Worm (Caenorhabditis elegans) whole organism, mixed stage, embryonic: ENCODE measurements around the gene osm-3.

ENCODE experiments used
- M03D4.4 ChIP-seq: sonication (generic microtip); optimal IDR thresholded peaks from 2 replicates; lab custom pipeline; 2017; ENCODE audit warnings: mild to moderate bottlenecking, missing genetic modification characterization, missing compliant biosample characterization
- bed-3 ChIP-seq: fragments of 200-800 bp; sonication (Bioruptor generic); optimal IDR thresholded peaks from 3 replicates; lab custom pipeline; 2018; ENCODE audit warnings: mild to moderate bottlenecking, missing genetic modification characterization, moderate library complexity, missing compliant biosample characterization
- blmp-1 ChIP-seq: fragments of 150-350 bp; optimal IDR thresholded peaks from 2 replicates; lab custom pipeline; 2014; ENCODE audit warnings: missing biosample characterization, missing genetic modification characterization
- ceh-39 ChIP-seq: fragments of 150-350 bp; optimal IDR thresholded peaks from 2 replicates; lab custom pipeline; 2014; ENCODE audit warnings: missing biosample characterization, missing genetic modification characterization
- ceh-43 ChIP-seq: fragments of 200-800 bp; sonication (Bioruptor generic); optimal IDR thresholded peaks from 2 replicates; lab custom pipeline; 2018; ENCODE audit warnings: mild to moderate bottlenecking, missing genetic modification characterization, moderate library complexity, missing compliant biosample characterization
- ceh-83 ChIP-seq: fragments of 200-800 bp; sonication (Bioruptor generic); optimal IDR thresholded peaks from 2 replicates; lab custom pipeline; 2018; ENCODE audit warnings: mild to moderate bottlenecking, missing genetic modification characterization, missing compliant biosample characterization
- ces-1 ChIP-seq: fragments of 150-350 bp; optimal IDR thresholded peaks from 2 replicates; lab custom pipeline; 2014; ENCODE audit warnings: missing biosample characterization, missing genetic modification reagents, missing genetic modification characterization
- cnd-1 ChIP-seq: fragments of 200-800 bp; sonication (Bioruptor generic); optimal IDR thresholded peaks from 2 replicates; lab custom pipeline; 2018; ENCODE audit warnings: mild to moderate bottlenecking, missing genetic modification characterization, missing compliant biosample characterization
- drap-1 ChIP-seq: fragments of 200-800 bp; sonication (Bioruptor generic); optimal IDR thresholded peaks from 3 replicates; lab custom pipeline; 2018; ENCODE audit warnings: mild to moderate bottlenecking, missing genetic modification characterization, missing compliant biosample characterization
- elt-1 ChIP-seq: sonication (generic microtip); optimal IDR thresholded peaks from 2 replicates; lab custom pipeline; 2017; ENCODE audit warnings: missing genetic modification characterization, mild to moderate bottlenecking, missing compliant biosample characterization, antibody characterized with exemption, moderate library complexity, borderline replicate concordance; ENCODE audit not compliant: insufficient read depth
- elt-3 ChIP-seq: fragments of 150-350 bp; optimal IDR thresholded peaks from 2 replicates; lab custom pipeline; 2014; ENCODE audit warnings: missing biosample characterization, missing genetic modification characterization
- flh-1 ChIP-seq: fragments of 200-800 bp; sonication (Bioruptor generic); optimal IDR thresholded peaks from 2 replicates; lab custom pipeline; 2018; ENCODE audit warnings: mild to moderate bottlenecking, missing genetic modification characterization, moderate library complexity, missing compliant biosample characterization
- ham-2 ChIP-seq: fragments of 200-800 bp; sonication (Bioruptor generic); optimal IDR thresholded peaks from 2 replicates; lab custom pipeline; 2018; ENCODE audit warnings: mild to moderate bottlenecking, missing genetic modification characterization, missing compliant biosample characterization
- hlh-1 ChIP-seq: fragments of 150-350 bp; optimal IDR thresholded peaks from 2 replicates; lab custom pipeline; 2014; ENCODE audit warnings: missing biosample characterization, missing genetic modification reagents, missing genetic modification characterization
- lin-13 ChIP-seq: fragments of 150-350 bp; optimal IDR thresholded peaks from 2 replicates; lab custom pipeline; 2014; ENCODE audit warnings: missing biosample characterization, missing genetic modification characterization
- lin-32 ChIP-seq: fragments of 200-800 bp; sonication (Bioruptor generic); optimal IDR thresholded peaks from 2 replicates; lab custom pipeline; 2018; ENCODE audit warnings: mild to moderate bottlenecking, missing genetic modification characterization, missing compliant biosample characterization
- lsy-2 ChIP-seq: fragments of 150-350 bp; optimal IDR thresholded peaks from 2 replicates; lab custom pipeline; 2014; ENCODE audit warnings: missing biosample characterization, missing genetic modification characterization
- mab-5 ChIP-seq: fragments of 150-350 bp; optimal IDR thresholded peaks from 2 replicates; lab custom pipeline; 2014; ENCODE audit warnings: missing biosample characterization, missing genetic modification characterization
- mep-1 ChIP-seq: fragments of 150-350 bp; optimal IDR thresholded peaks from 2 replicates; lab custom pipeline; 2017; ENCODE audit warnings: missing biosample characterization, missing genetic modification reagents, missing genetic modification characterization, inconsistent platforms
- mls-2 ChIP-seq: sonication (generic microtip); optimal IDR thresholded peaks from 2 replicates; lab custom pipeline; 2016; ENCODE audit warnings: mild to moderate bottlenecking, missing genetic modification characterization, moderate library complexity, missing compliant biosample characterization
- nhr-2 ChIP-seq: fragments of 150-350 bp; optimal IDR thresholded peaks from 2 replicates; lab custom pipeline; 2014; ENCODE audit warnings: missing biosample characterization, missing genetic modification characterization
- nhr-237 ChIP-seq: fragments of 150-350 bp; optimal IDR thresholded peaks from 2 replicates; lab custom pipeline; 2014; ENCODE audit warnings: missing biosample characterization, missing genetic modification characterization
- nhr-28 ChIP-seq: fragments of 150-350 bp; optimal IDR thresholded peaks from 2 replicates; lab custom pipeline; 2014; ENCODE audit warnings: missing biosample characterization, missing genetic modification characterization
- nhr-76 ChIP-seq: sonication (generic microtip); optimal IDR thresholded peaks from 2 replicates; lab custom pipeline; 2017; ENCODE audit warnings: missing biosample characterization, missing genetic modification characterization
- pha-4 ChIP-seq: fragments of 150-350 bp; optimal IDR thresholded peaks from 2 replicates; lab custom pipeline; 2018; ENCODE audit warnings: missing biosample characterization, missing genetic modification reagents, missing genetic modification characterization
- sem-2 ChIP-seq: fragments of 200-800 bp; sonication (Bioruptor generic); optimal IDR thresholded peaks from 2 replicates; lab custom pipeline; 2018; ENCODE audit warnings: mild to moderate bottlenecking, missing genetic modification characterization, missing compliant biosample characterization
- snpc-4 ChIP-seq: fragments of 150-350 bp; optimal IDR thresholded peaks from 2 replicates; lab custom pipeline; 2014; ENCODE audit warnings: missing biosample characterization, missing genetic modification characterization
- sptf-1 ChIP-seq: sonication (generic microtip); optimal IDR thresholded peaks from 2 replicates; lab custom pipeline; 2017; ENCODE audit warnings: mild to moderate bottlenecking, missing genetic modification characterization, moderate library complexity, missing compliant biosample characterization
- tbx-8 ChIP-seq: fragments of 200-800 bp; sonication (Bioruptor generic); optimal IDR thresholded peaks from 2 replicates; lab custom pipeline; 2018; ENCODE audit warnings: mild to moderate bottlenecking, missing genetic modification characterization, moderate library complexity, missing compliant biosample characterization
- unc-120 ChIP-seq: sonication (generic microtip); optimal IDR thresholded peaks from 2 replicates; lab custom pipeline; 2017; ENCODE audit warnings: missing genetic modification characterization, missing compliant biosample characterization; ENCODE audit not compliant: poor library complexity, severe bottlenecking
- unc-39 ChIP-seq: fragments of 150-350 bp; optimal IDR thresholded peaks from 2 replicates; lab custom pipeline; 2014; ENCODE audit warnings: missing biosample characterization, missing genetic modification characterization
- unc-62 ChIP-seq: fragments of 150-350 bp; optimal IDR thresholded peaks from 2 replicates; lab custom pipeline; 2014; ENCODE audit warnings: missing biosample characterization, missing genetic modification reagents, missing genetic modification characterization
- zip-8 ChIP-seq: fragments of 150-350 bp; optimal IDR thresholded peaks from 2 replicates; lab custom pipeline; 2014; ENCODE audit warnings: missing biosample characterization, missing genetic modification characterization
- ztf-11 ChIP-seq: fragments of 150-350 bp; optimal IDR thresholded peaks from 2 replicates; lab custom pipeline; 2014; ENCODE audit warnings: missing biosample characterization, missing genetic modification characterization

The osm-3 gene

ce11 chrIV:3800952-3801351, at the start of gene osm-3:
TSS of gene osm-3 (minus strand) at chrIV:3801052.
- TF ChIP-seq pha-4 = no peak

DNA sequence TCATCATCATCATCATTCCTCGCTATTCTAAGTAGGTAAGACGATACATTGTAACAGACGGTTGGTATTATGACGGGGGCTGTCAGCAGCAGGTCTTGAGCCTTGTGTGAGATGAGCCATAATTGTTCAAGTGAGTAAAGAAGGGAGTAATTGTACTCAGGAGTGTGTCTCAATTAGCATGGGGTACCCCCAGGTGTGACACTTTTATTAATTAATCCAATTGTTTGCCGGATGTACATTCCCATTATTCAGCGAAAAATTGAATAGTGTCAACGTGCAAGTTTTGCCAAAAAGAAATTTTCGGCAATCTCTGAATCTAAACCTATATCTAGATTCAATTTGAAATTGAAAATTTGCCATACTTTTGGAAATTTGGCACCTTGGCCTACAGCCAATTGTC, 48.1 kb upstream of the osm-3 start:
- TF ChIP-seq lin-32 (GFP tag; lab: Kevin White, UChicago) (peak; percentile 65), mab-5 (tag; lab: Kevin White, UChicago) (no peak), nhr-237 (no peak), snpc-4 (tag; lab: Kevin White, UChicago) (no peak), lsy-2 (tag; lab: Kevin White, UChicago) (no peak), flh-1 (GFP tag; lab: Kevin White, UChicago) (no peak), cnd-1 (tag; lab: Kevin White, UChicago) (no peak), nhr-2 (tag; lab: Kevin White, UChicago) (peak; percentile 24), drap-1 (no peak), unc-120 (tag; lab: Kevin White, UChicago) (no peak), lin-13 (tag; lab: Kevin White, UChicago) (no peak), sptf-1 (tag; lab: Kevin White, UChicago) (no peak), ceh-83 (GFP tag; lab: Kevin White, UChicago) (no peak), unc-62 (no peak), blmp-1 (tag; lab: Kevin White, UChicago) (no peak), ceh-43 (GFP tag; lab: Kevin White, UChicago) (peak; percentile 52), tbx-8 (GFP tag; lab: Kevin White, UChicago) (no peak), mep-1 (no peak), elt-1 (no peak), ces-1 (GFP tag; lab: Kevin White, UChicago) (peak; percentile 79), nhr-28 (tag; lab: Kevin White, UChicago) (no peak), ceh-39 (no peak)

DNA sequence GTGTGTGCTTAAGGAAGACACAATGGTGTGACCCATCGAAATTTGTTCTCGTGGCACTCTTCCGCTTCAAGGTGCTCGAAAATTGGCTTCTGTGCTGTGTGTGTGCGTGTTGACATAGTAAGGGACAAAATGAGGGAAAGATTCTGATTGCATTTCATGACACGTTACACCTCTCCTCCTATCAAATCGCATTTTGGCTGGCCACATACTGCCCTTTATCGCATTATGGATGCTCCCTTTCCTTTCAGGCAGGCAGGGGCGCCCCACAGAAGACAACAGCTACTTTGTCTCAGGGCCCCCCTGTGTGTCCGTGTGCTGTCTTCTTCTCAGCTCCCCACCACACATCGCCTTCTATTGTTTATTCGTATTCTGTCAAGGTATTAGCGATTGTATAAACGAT, 46.6 kb upstream of the osm-3 start:
- TF ChIP-seq ceh-39 = no peak
- TF ChIP-seq mep-1 = no peak
- TF ChIP-seq ces-1 (GFP tag; lab: Kevin White, UChicago) = peak; percentile 86
- TF ChIP-seq nhr-28 (tag; lab: Kevin White, UChicago) = no peak
- no peak for TF ChIP-seq lsy-2 (tag; lab: Kevin White, UChicago)
- TF ChIP-seq ham-2 (GFP tag; lab: Kevin White, UChicago) = no peak
- TF ChIP-seq lin-32 (GFP tag; lab: Kevin White, UChicago) = no peak
- TF ChIP-seq nhr-237 = no peak

DNA sequence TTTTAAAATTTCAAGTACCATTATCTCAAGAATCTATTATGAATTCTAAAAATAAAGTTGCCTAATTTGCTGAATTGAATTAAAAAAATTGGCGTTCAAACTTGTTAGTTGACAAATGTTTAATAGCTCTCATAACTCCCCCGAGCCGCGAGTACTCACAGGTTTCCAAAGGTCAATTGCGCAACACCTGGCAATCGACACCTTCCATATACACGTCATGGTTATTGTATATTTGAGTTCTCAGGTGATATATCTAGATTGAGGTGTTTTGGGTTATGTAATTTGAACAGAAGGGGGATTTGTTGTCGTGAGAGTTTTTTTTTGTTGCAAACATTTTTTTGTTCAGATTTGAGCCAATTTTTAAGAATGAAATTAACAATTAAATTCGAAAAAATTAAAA, 43.7 kb upstream of the osm-3 start:
- TF ChIP-seq nhr-2 (tag; lab: Kevin White, UChicago) = peak; percentile 87
- TF ChIP-seq lin-13 (tag; lab: Kevin White, UChicago) = no peak
- TF ChIP-seq zip-8 (tag; lab: Kevin White, UChicago) = peak; percentile 79
- TF ChIP-seq unc-62 = no peak
- no peak for TF ChIP-seq lsy-2 (tag; lab: Kevin White, UChicago)
- TF ChIP-seq nhr-237 = no peak
- TF ChIP-seq cnd-1 (tag; lab: Kevin White, UChicago) = no peak

- no peak for TF ChIP-seq drap-1
- peak; percentile 47 for TF ChIP-seq cnd-1 (tag; lab: Kevin White, UChicago)
- peak; percentile 22 for TF ChIP-seq lin-32 (GFP tag; lab: Kevin White, UChicago)
Measured at ce11 chrIV:3844004-3844403, 43.2 kb upstream of the osm-3 start.

DNA sequence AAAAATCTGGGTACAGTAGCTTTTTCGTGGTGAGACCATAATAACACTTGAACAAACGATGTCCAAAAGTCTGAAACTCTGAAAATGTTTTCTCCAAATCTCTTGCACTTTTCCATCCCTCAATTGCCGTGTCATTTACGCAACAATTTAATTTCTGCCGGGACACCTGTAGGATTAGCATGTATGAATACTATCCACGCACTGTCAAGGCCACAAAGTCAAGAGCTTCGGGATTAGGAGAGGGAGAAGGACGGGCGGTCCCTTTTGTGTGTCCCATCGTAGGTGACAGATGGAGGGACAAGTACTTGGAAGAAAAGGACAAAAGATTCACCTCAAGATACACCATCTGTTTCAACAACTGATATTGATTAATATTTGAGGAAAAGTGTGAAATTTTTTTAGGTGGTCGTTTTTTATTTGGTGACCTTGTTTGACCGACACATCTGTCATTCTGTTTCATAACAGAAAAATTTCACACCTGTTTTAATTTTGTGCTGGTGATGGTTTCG, 42.2 kb upstream of the osm-3 start:
- no peak for TF ChIP-seq snpc-4 (tag; lab: Kevin White, UChicago)
- no peak for TF ChIP-seq mab-5 (tag; lab: Kevin White, UChicago)
- no peak for TF ChIP-seq drap-1
- no peak for TF ChIP-seq flh-1 (GFP tag; lab: Kevin White, UChicago)
- no peak for TF ChIP-seq tbx-8 (GFP tag; lab: Kevin White, UChicago)
- no peak for TF ChIP-seq nhr-28 (tag; lab: Kevin White, UChicago)
- no peak for TF ChIP-seq ceh-83 (GFP tag; lab: Kevin White, UChicago)
- no peak for TF ChIP-seq elt-3 (tag; lab: Kevin White, UChicago)
- no peak for TF ChIP-seq bed-3
- no peak for TF ChIP-seq hlh-1 (tag; lab: Kevin White, UChicago)
- TF ChIP-seq nhr-237 = no peak
- TF ChIP-seq ces-1 (GFP tag; lab: Kevin White, UChicago) = no peak
- TF ChIP-seq ham-2 (GFP tag; lab: Kevin White, UChicago) = no peak
- no peak for TF ChIP-seq pha-4
- no peak for TF ChIP-seq sem-2 (GFP tag; lab: Kevin White, UChicago)
- no peak for TF ChIP-seq mls-2 (tag; lab: Kevin White, UChicago)
- no peak for TF ChIP-seq mep-1
- peak; percentile 92 for TF ChIP-seq cnd-1 (tag; lab: Kevin White, UChicago)
- no peak for TF ChIP-seq sptf-1 (tag; lab: Kevin White, UChicago)
- TF ChIP-seq unc-39 (tag; lab: Kevin White, UChicago) = no peak
- TF ChIP-seq nhr-2 (tag; lab: Kevin White, UChicago) = peak; percentile 96
- no peak for TF ChIP-seq elt-1
- no peak for TF ChIP-seq ceh-43 (GFP tag; lab: Kevin White, UChicago)
- no peak for TF ChIP-seq lin-32 (GFP tag; lab: Kevin White, UChicago)
- TF ChIP-seq M03D4.4 (tag; lab: Kevin White, UChicago) = no peak
- no peak for TF ChIP-seq nhr-76 (tag; lab: Kevin White, UChicago)
- no peak for TF ChIP-seq unc-120 (tag; lab: Kevin White, UChicago)
- TF ChIP-seq ceh-39 = no peak
- peak; percentile 7 for TF ChIP-seq unc-62
- peak; percentile 13 for TF ChIP-seq ztf-11 (tag; lab: Kevin White, UChicago)
